Fruit fly (Drosophila melanogaster): Measurements from ENCODE around the gene TotF.

The TotF gene

DNA sequence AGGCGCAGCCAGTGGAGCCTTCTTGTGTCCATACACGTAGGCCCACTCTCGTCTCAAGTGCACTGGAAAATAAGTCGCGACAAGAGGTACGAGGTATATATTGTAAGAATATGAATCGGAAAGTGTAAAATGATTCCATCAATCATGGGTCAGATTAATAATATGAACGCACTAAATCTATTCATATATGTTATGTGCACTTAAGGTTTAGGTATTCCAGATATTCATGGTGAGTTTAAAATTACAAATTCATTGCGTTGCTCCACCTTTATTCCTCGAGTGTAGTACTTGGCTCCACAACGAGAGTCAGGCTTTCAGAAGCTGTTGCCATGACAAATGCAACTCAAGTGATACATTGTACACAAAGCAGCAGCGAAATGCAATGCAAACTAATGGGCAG lies 6.9 kb downstream of the TotF start (continued):
- TF ChIP-seq Ets96B (tag; optimal IDR thresholded peaks at IDR 0.05) (peak; percentile 55), fkh (GFP tag; optimal IDR thresholded peaks at IDR 0.05) (no peak), achi (GFP tag; optimal IDR thresholded peaks at IDR 0.05) (peak; percentile 73), Sox15 (GFP tag; optimal IDR thresholded peaks at IDR 0.05) (peak; percentile 14), vri (GFP tag; optimal IDR thresholded peaks at IDR 0.05) (peak; percentile 26), Ets21C (GFP tag; optimal IDR thresholded peaks at IDR 0.05) (peak; percentile 69), CG7368 (GFP tag; optimal IDR thresholded peaks at IDR 0.05) (peak; percentile 33), Lpt (GFP tag; optimal IDR thresholded peaks at IDR 0.05) (no peak), CG32006 (GFP tag; optimal IDR thresholded peaks at IDR 0.05) (peak; percentile 67), Sox14 (GFP tag; optimal IDR thresholded peaks at IDR 0.05) (peak; percentile 77), CG3919 (GFP tag; optimal IDR thresholded peaks at IDR 0.05) (peak; percentile 80), spab (GFP tag; optimal IDR thresholded peaks at IDR 0.05) (peak; percentile 32), Hr38 (GFP tag; optimal IDR thresholded peaks at IDR 0.05) (no peak), Gug (GFP tag; IDR thresholded peaks at IDR 0.05) (peak; percentile 20; the same call in 1 of the 2 replicates), CG8119 (GFP tag; IDR thresholded peaks at IDR 0.05) (peak; percentile 63; the same call in 2 of the 3 replicates), topi (GFP tag; optimal IDR thresholded peaks at IDR 0.05) (peak; percentile 80), CG8319 (GFP tag; optimal IDR thresholded peaks at IDR 0.05) (no peak), CG11762 (GFP tag; optimal IDR thresholded peaks at IDR 0.05; ENCODE audit: insufficient read depth) (no peak), CG1621 (tag; optimal IDR thresholded peaks at IDR 0.05) (peak; percentile 26), CG6854 (GFP tag; optimal IDR thresholded peaks at IDR 0.05) (no peak), CG6792 (GFP tag; optimal IDR thresholded peaks at IDR 0.05) (peak; percentile 42), CG16779 (tag; optimal IDR thresholded peaks at IDR 0.05) (peak; percentile 22), CG6163 (GFP tag; IDR thresholded peaks at IDR 0.05) (peak; percentile 69), ss (GFP tag; optimal IDR thresholded peaks at IDR 0.05) (peak; percentile 29 to 46), esn (GFP tag; optimal IDR thresholded peaks at IDR 0.05) (peak; percentile 64), CG11902 (GFP tag; optimal IDR thresholded peaks at IDR 0.05) (peak; percentile 53), Eip93F (GFP tag; optimal IDR thresholded peaks at IDR 0.05) (no peak), pdm3 (GFP tag; optimal IDR thresholded peaks at IDR 0.05) (peak; percentile 45), CG31627 (GFP tag; optimal IDR thresholded peaks at IDR 0.05) (peak; percentile 55), CG4318 (GFP tag; optimal IDR thresholded peaks at IDR 0.05) (peak; percentile 54)

DNA sequence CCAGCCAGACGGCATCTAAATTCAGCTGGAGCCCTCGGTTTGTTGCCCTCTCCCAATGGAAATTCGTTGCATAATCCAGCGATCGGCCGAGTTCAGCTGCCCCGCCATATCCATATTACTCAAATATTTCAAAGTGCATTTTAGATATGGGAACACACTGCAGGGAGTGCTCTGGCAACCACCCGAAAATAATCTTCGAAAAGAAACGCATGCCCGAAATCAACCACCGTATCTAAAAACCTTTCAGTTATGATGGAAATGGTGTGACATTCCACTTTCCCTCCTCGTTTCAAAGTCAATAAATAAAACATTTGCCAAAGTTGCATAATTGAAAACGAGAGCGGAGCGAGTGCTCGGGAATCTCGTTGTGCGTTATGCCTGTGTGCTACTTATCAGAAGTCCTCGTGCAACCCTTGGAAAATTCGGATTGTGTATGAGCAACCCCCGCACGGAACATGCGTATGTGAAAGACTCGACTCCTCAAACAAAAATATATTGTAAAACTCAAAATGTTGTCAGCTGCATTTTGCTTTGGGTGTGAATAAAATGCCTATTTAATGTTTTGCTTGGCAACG lies 9.4 kb downstream of the TotF start:
- TF ChIP-seq Smox (GFP tag; optimal IDR thresholded peaks at IDR 0.05) (no peak), CG10631 (GFP tag; optimal IDR thresholded peaks at IDR 0.05) (no peak), OdsH (GFP tag; optimal IDR thresholded peaks at IDR 0.05) (no peak), acj6 (GFP tag; optimal IDR thresholded peaks at IDR 0.05) (no peak), Met (GFP tag; optimal IDR thresholded peaks at IDR 0.05) (no peak), CG6792 (GFP tag; optimal IDR thresholded peaks at IDR 0.05) (no peak), fkh (GFP tag; optimal IDR thresholded peaks at IDR 0.05) (no peak), Ets21C (GFP tag; optimal IDR thresholded peaks at IDR 0.05) (no peak), salr (GFP tag; optimal IDR thresholded peaks at IDR 0.05) (no peak), CG6276 (GFP tag; optimal IDR thresholded peaks at IDR 0.05) (no peak), achi (GFP tag; optimal IDR thresholded peaks at IDR 0.05) (no peak), Ets96B (tag; optimal IDR thresholded peaks at IDR 0.05) (no peak), dsx (GFP tag; optimal IDR thresholded peaks at IDR 0.05; ENCODE audit: poor library complexity, severe bottlenecking) (no peak), Eip93F (GFP tag; optimal IDR thresholded peaks at IDR 0.05) (no peak), spab (GFP tag; optimal IDR thresholded peaks at IDR 0.05) (no peak), CG34406 (GFP tag; optimal IDR thresholded peaks at IDR 0.05) (no peak), CG6163 (GFP tag; IDR thresholded peaks at IDR 0.05) (no peak), CG3032 (tag; optimal IDR thresholded peaks at IDR 0.05) (no peak), CG3919 (GFP tag; optimal IDR thresholded peaks at IDR 0.05) (no peak)

Data from whole organism, prepupa.